Worm (Caenorhabditis elegans): ENCODE results near the gene K08D8.11.

- no peak for TF ChIP-seq nhr-11 (tag; optimal IDR thresholded peaks at IDR 0.05)
- no peak for TF ChIP-seq ceh-31 (tag; optimal IDR thresholded peaks at IDR 0.05)
- TF ChIP-seq C08G9.2 (tag; optimal IDR thresholded peaks at IDR 0.05), result no peak
- no peak for TF ChIP-seq rnt-1 (tag; optimal IDR thresholded peaks at IDR 0.05)
- TF ChIP-seq lin-11 (tag; optimal IDR thresholded peaks at IDR 0.05), result no peak
- no peak for TF ChIP-seq ceh-22 (tag; optimal IDR thresholded peaks at IDR 0.05)
- TF ChIP-seq fkh-6 (tag; optimal IDR thresholded peaks at IDR 0.05), result no peak
- TF ChIP-seq dmd-4 (tag; optimal IDR thresholded peaks at IDR 0.05; ENCODE audit: borderline replicate concordance), result no peak
- TF ChIP-seq ama-1 (optimal IDR thresholded peaks at IDR 0.05), result no peak
- TF ChIP-seq ceh-24 (tag; optimal IDR thresholded peaks at IDR 0.05), result no peak
- no peak for TF ChIP-seq ceh-19 (GFP tag; optimal IDR thresholded peaks at IDR 0.05)
- no peak for TF ChIP-seq madf-2 (tag; optimal IDR thresholded peaks at IDR 0.05)
- no peak for TF ChIP-seq pat-9 (tag; optimal IDR thresholded peaks at IDR 0.05)
Observed at ce11 chrIV:12897146-12897545, 2.0 kb downstream of the K08D8.11 start.

All from whole organism, late embryonic.